Fruit fly (Drosophila melanogaster): Measurements from ENCODE around the gene Argk2.

Argk2 gene

dm6 chr3L:9045318-9045717, 1.9 kb upstream of the Argk2 start (continued):
- TF ChIP-seq Atf-2 (GFP tag; optimal IDR thresholded peaks at IDR 0.05) (peak; percentile 23), nau (GFP tag; optimal IDR thresholded peaks at IDR 0.05) (no peak), org-1 (GFP tag; optimal IDR thresholded peaks at IDR 0.05) (peak; percentile 33), odd (GFP tag; optimal IDR thresholded peaks at IDR 0.05) (no peak), CG10321 (GFP tag; IDR thresholded peaks at IDR 0.05) (no peak; the same call in 1 of the 2 replicates), tx (GFP tag; optimal IDR thresholded peaks at IDR 0.05) (no peak), CG8944 (GFP tag; optimal IDR thresholded peaks at IDR 0.05) (peak; percentile 0), corto (GFP tag; optimal IDR thresholded peaks at IDR 0.05) (peak; percentile 28), yki (optimal IDR thresholded peaks at IDR 0.05) (no peak), Hsf (GFP tag; optimal IDR thresholded peaks at IDR 0.05) (peak; percentile 54), Mes4 (GFP tag; optimal IDR thresholded peaks at IDR 0.05) (peak; percentile 6), dysf (GFP tag; IDR thresholded peaks at IDR 0.05) (peak; percentile 73), CG13624 (GFP tag; optimal IDR thresholded peaks at IDR 0.05) (peak; percentile 64), Bgb (GFP tag; IDR thresholded peaks at IDR 0.05; ENCODE audit: partially characterized antibody) (no peak), oc (tag; optimal IDR thresholded peaks at IDR 0.05) (no peak), CG1603 (tag; optimal IDR thresholded peaks at IDR 0.05) (peak; percentile 64), CG8281 (tag; optimal IDR thresholded peaks at IDR 0.05) (peak; percentile 10), CG11085 (GFP tag; IDR thresholded peaks at IDR 0.05) (no peak), gem (tag; optimal IDR thresholded peaks at IDR 0.05) (peak; percentile 67), insv (GFP tag; optimal IDR thresholded peaks at IDR 0.05) (no peak), sim (GFP tag; IDR thresholded peaks at IDR 0.05) (peak; percentile 66), CG14860 (GFP tag; IDR thresholded peaks at IDR 0.05; ENCODE audit: partially characterized antibody) (no peak), Usf (GFP tag; optimal IDR thresholded peaks at IDR 0.05) (no peak), CG12155 (GFP tag; optimal IDR thresholded peaks at IDR 0.05) (no peak), CG17359 (tag; optimal IDR thresholded peaks at IDR 0.05) (peak; percentile 79), ato (GFP tag; IDR thresholded peaks at IDR 0.05; ENCODE audit: partially characterized antibody) (no peak), Dek (tag; optimal IDR thresholded peaks at IDR 0.05) (no peak), gcm2 (GFP tag; optimal IDR thresholded peaks at IDR 0.05) (no peak), CG15601 (tag; optimal IDR thresholded peaks at IDR 0.05) (no peak), Dref (GFP tag; IDR thresholded peaks at IDR 0.05) (no peak), p53 (GFP tag; optimal IDR thresholded peaks at IDR 0.05) (no peak), CG2712 (tag; optimal IDR thresholded peaks at IDR 0.05) (peak; percentile 84), CG6813 (GFP tag; optimal IDR thresholded peaks at IDR 0.05) (peak; percentile 44), B-H2 (GFP tag; optimal IDR thresholded peaks at IDR 0.05) (no peak), CG4707 (GFP tag; optimal IDR thresholded peaks at IDR 0.05) (no peak), row (GFP tag; IDR thresholded peaks at IDR 0.05) (peak; percentile 80), gt (GFP tag; IDR thresholded peaks at IDR 0.05) (peak; percentile 64; the same call in 1 of the 2 replicates), chm (GFP tag; IDR thresholded peaks at IDR 0.05) (peak; percentile 82), Gug (GFP tag; IDR thresholded peaks at IDR 0.05) (peak; percentile 48; the same call in 2 of the 4 replicates), CG4328 (GFP tag; optimal IDR thresholded peaks at IDR 0.05) (peak; percentile 16), pho (GFP tag; optimal IDR thresholded peaks at IDR 0.05) (no peak), maf-S (GFP tag; optimal IDR thresholded peaks at IDR 0.05) (no peak), CG32767 (GFP tag; IDR thresholded peaks at IDR 0.05) (peak; percentile 52; the same call in 1 of the 2 replicates), CG11504 (tag; optimal IDR thresholded peaks at IDR 0.05) (peak; percentile 80), ssp (GFP tag; IDR thresholded peaks at IDR 0.05) (peak; percentile 72), CG4282 (GFP tag; optimal IDR thresholded peaks at IDR 0.05) (no peak), CG12071 (GFP tag; optimal IDR thresholded peaks at IDR 0.05) (peak; percentile 53), jumu (GFP tag; optimal IDR thresholded peaks at IDR 0.05) (no peak), Fer3 (tag; optimal IDR thresholded peaks at IDR 0.05) (peak; percentile 56), nmo (GFP tag; optimal IDR thresholded peaks at IDR 0.05) (peak; percentile 49), CG2120 (GFP tag; optimal IDR thresholded peaks at IDR 0.05) (peak; percentile 11), wdn (GFP tag; IDR thresholded peaks at IDR 0.05) (no peak)
